Fruit fly (Drosophila melanogaster) whole organism, embryonic: ENCODE measurements around the gene Cap-D3.

Experiments
- Ada2b ChIP-seq: fragments of 200-800 bp; sonication (Bioruptor generic); IDR thresholded peaks from 2 replicates; pipeline ENCODE4 v1.3.6; 2022; ENCODE audit warnings: missing biosample characterization, missing genetic modification characterization
- CG1024 ChIP-seq: fragments of 200-800 bp; sonication (Bioruptor generic); IDR thresholded peaks from 2 replicates; pipeline ENCODE4 v1.3.6; 2022; ENCODE audit warnings: missing biosample characterization, missing genetic modification characterization
- CG10274 ChIP-seq: fragments of 200-800 bp; sonication (Bioruptor generic); optimal IDR thresholded peaks from 3 replicates; lab custom pipeline; 2017; ENCODE audit warnings: missing biosample characterization, mild to moderate bottlenecking, missing genetic modification characterization
- CG10366 ChIP-seq: fragments of 200-800 bp; sonication (Bioruptor generic); IDR thresholded peaks from 2 replicates; pipeline ENCODE4 v1.3.6; 2022; ENCODE audit warnings: missing biosample characterization, missing genetic modification characterization
- CG10654 ChIP-seq: fragments of 200-800 bp; sonication (Bioruptor generic); optimal IDR thresholded peaks from 2 replicates; lab custom pipeline; 2016; ENCODE audit warnings: missing biosample characterization, missing genetic modification characterization
- CG11695 ChIP-seq: fragments of 200-800 bp; sonication (Bioruptor generic); IDR thresholded peaks from 3 replicates; pipeline ENCODE4 v1.3.6; 2022; ENCODE audit warnings: missing biosample characterization, missing genetic modification characterization
- CG13775 ChIP-seq: fragments of 200-800 bp; sonication (Bioruptor generic); optimal IDR thresholded peaks from 3 replicates; lab custom pipeline; 2017; ENCODE audit warnings: missing biosample characterization, mild to moderate bottlenecking, missing genetic modification characterization
- CG1529 ChIP-seq: fragments of 200-800 bp; sonication (Bioruptor generic); optimal IDR thresholded peaks from 3 replicates; lab custom pipeline; 2018; ENCODE audit warnings: missing biosample characterization, missing genetic modification characterization
- CG16863 ChIP-seq: fragments of 200-800 bp; sonication (Bioruptor generic); optimal IDR thresholded peaks from 3 replicates; lab custom pipeline; 2016; ENCODE audit warnings: missing biosample characterization, missing genetic modification characterization
- CG17829 ChIP-seq: fragments of 200-800 bp; optimal IDR thresholded peaks from 2 replicates; lab custom pipeline; 2019; ENCODE audit warnings: missing biosample characterization, mild to moderate bottlenecking, missing genetic modification characterization, moderate library complexity
- CG30020 ChIP-seq: fragments of 200-800 bp; optimal IDR thresholded peaks from 2 replicates; lab custom pipeline; 2019; ENCODE audit warnings: missing biosample characterization, mild to moderate bottlenecking, missing genetic modification characterization, moderate library complexity
- CG31365 ChIP-seq: fragments of 200-800 bp; sonication (Bioruptor generic); optimal IDR thresholded peaks from 2 replicates; lab custom pipeline; 2018; ENCODE audit warnings: missing biosample characterization, mild to moderate bottlenecking, missing genetic modification characterization
- CG3838 ChIP-seq: fragments of 200-800 bp; sonication (Bioruptor generic); optimal IDR thresholded peaks from 3 replicates; lab custom pipeline; 2016; ENCODE audit warnings: missing biosample characterization, missing genetic modification characterization
- CG4820 ChIP-seq: fragments of 200-800 bp; sonication (Bioruptor generic); optimal IDR thresholded peaks from 3 replicates; lab custom pipeline; 2016; ENCODE audit warnings: missing biosample characterization, missing genetic modification characterization
- CG6175 ChIP-seq: fragments of 200-800 bp; sonication (Bioruptor generic); IDR thresholded peaks from 3 replicates; pipeline ENCODE4 v1.3.6; 2022; ENCODE audit warnings: missing biosample characterization, missing genetic modification characterization
- CG6272 ChIP-seq: fragments of 200-800 bp; sonication (Bioruptor generic); IDR thresholded peaks from 2 replicates; pipeline ENCODE4 v1.3.6; 2022; ENCODE audit warnings: missing biosample characterization, missing genetic modification characterization
- CG7271 ChIP-seq: fragments of 200-800 bp; sonication (Bioruptor generic); optimal IDR thresholded peaks from 2 replicates; lab custom pipeline; 2018; ENCODE audit warnings: missing biosample characterization, mild to moderate bottlenecking, missing genetic modification characterization, moderate library complexity
- CG7928 ChIP-seq: fragments of 200-800 bp; sonication (Bioruptor generic); optimal IDR thresholded peaks from 2 replicates; lab custom pipeline; 2017; ENCODE audit warnings: missing biosample characterization, mild to moderate bottlenecking, missing genetic modification characterization
- CG9817 ChIP-seq: fragments of 200-800 bp; sonication (Bioruptor generic); optimal IDR thresholded peaks from 2 replicates; lab custom pipeline; 2018; ENCODE audit warnings: missing biosample characterization, mild to moderate bottlenecking, missing genetic modification characterization, moderate library complexity
- D ChIP-seq, 2 experiments: fragments of 200-800 bp in 1 of 2; fragments of >200 bp in 1 of 2; sonication (Bioruptor generic) in 1 of 2; optimal IDR thresholded peaks; 2 replicates in 1 of 2; 3 replicates in 1 of 2; lab custom pipeline; 2017; ENCODE audit warnings: mild to moderate bottlenecking in 1 of 2, missing biosample characterization in 1 of 2, missing genetic modification characterization in 1 of 2, missing genetic modification reagents in 1 of 2
- D19A ChIP-seq: fragments of 200-800 bp; optimal IDR thresholded peaks from 3 replicates; lab custom pipeline; 2019; ENCODE audit warnings: missing biosample characterization, mild to moderate bottlenecking, missing genetic modification characterization, moderate library complexity
- ERR ChIP-seq: fragments of 200-800 bp; sonication (Bioruptor generic); optimal IDR thresholded peaks from 2 replicates; lab custom pipeline; 2016; ENCODE audit warnings: missing biosample characterization, missing genetic modification characterization
- Fer1 ChIP-seq: fragments of 200-800 bp; sonication (Bioruptor generic); optimal IDR thresholded peaks from 2 replicates; lab custom pipeline; 2017; ENCODE audit warnings: missing biosample characterization, mild to moderate bottlenecking, missing genetic modification characterization
- Fer3 ChIP-seq: fragments of 200-800 bp; sonication (Bioruptor generic); optimal IDR thresholded peaks from 2 replicates; lab custom pipeline; 2018; ENCODE audit warnings: missing biosample characterization, mild to moderate bottlenecking, missing genetic modification characterization, moderate library complexity
- Hsf ChIP-seq: fragments of 200-800 bp; sonication (Bioruptor generic); optimal IDR thresholded peaks from 3 replicates; lab custom pipeline; 2016; ENCODE audit warnings: missing biosample characterization, missing genetic modification characterization
- Lim3 ChIP-seq: fragments of 200-800 bp; sonication (Bioruptor generic); IDR thresholded peaks from 2 replicates; pipeline ENCODE4 v1.3.6; 2022; ENCODE audit warnings: missing biosample characterization, missing genetic modification characterization
- Meics ChIP-seq: fragments of 200-800 bp; sonication (Bioruptor generic); optimal IDR thresholded peaks from 2 replicates; lab custom pipeline; 2017; ENCODE audit warnings: missing biosample characterization, mild to moderate bottlenecking, missing genetic modification characterization
- NFAT ChIP-seq: fragments of 200-800 bp; sonication (Bioruptor generic); IDR thresholded peaks from 2 replicates; pipeline ENCODE4 v1.3.6; 2022; ENCODE audit warnings: missing biosample characterization, missing genetic modification characterization
- Opbp ChIP-seq: fragments of 200-800 bp; sonication (Bioruptor generic); IDR thresholded peaks from 3 replicates; pipeline ENCODE4 v1.3.6; 2022; ENCODE audit warnings: missing biosample characterization, missing genetic modification characterization; ENCODE audit not compliant: partially characterized antibody
- Pdp1 ChIP-seq, 2 experiments: fragments of 200-800 bp; sonication (Bioruptor generic); optimal IDR thresholded peaks; 3 replicates each; lab custom pipeline; 2016; ENCODE audit warnings: missing biosample characterization in 2 of 2, missing genetic modification characterization in 2 of 2, mild to moderate bottlenecking in 1 of 2, moderate library complexity in 1 of 2
- Sox102F ChIP-seq: fragments of 200-800 bp; sonication (Bioruptor generic); optimal IDR thresholded peaks from 2 replicates; lab custom pipeline; 2018; ENCODE audit warnings: missing biosample characterization, mild to moderate bottlenecking, missing genetic modification characterization, moderate library complexity
- Ssrp ChIP-seq: fragments of 200-800 bp; sonication (Bioruptor generic); optimal IDR thresholded peaks from 2 replicates; lab custom pipeline; 2018; ENCODE audit warnings: missing biosample characterization, mild to moderate bottlenecking, missing genetic modification characterization, moderate library complexity
- Xrp1 ChIP-seq: fragments of 200-800 bp; sonication (Bioruptor generic); IDR thresholded peaks from 2 replicates; pipeline ENCODE4 v1.3.6; 2022; ENCODE audit warnings: missing biosample characterization, missing genetic modification characterization
- ato ChIP-seq: fragments of 200-800 bp; sonication (Bioruptor generic); IDR thresholded peaks from 2 replicates; pipeline ENCODE4 v1.3.6; 2022; ENCODE audit warnings: missing biosample characterization, missing genetic modification characterization; ENCODE audit not compliant: partially characterized antibody
- bsh ChIP-seq, 2 experiments: fragments of 200-800 bp; sonication (Bioruptor generic); optimal IDR thresholded peaks; 2 replicates each; lab custom pipeline; 2017 to 2018; ENCODE audit warnings: mild to moderate bottlenecking in 2 of 2, missing biosample characterization in 2 of 2, missing genetic modification characterization in 2 of 2, moderate library complexity in 1 of 2
- dysf ChIP-seq: fragments of 200-800 bp; sonication (Bioruptor generic); IDR thresholded peaks from 3 replicates; pipeline ENCODE4 v1.3.6; 2022; ENCODE audit warnings: missing biosample characterization, missing genetic modification characterization
- esg ChIP-seq: fragments of 200-800 bp; sonication (Bioruptor generic); conservative IDR thresholded peaks from 2 replicates; pipeline ENCODE4 v1.3.6; 2022; ENCODE audit warnings: missing biosample characterization, missing genetic modification characterization
- fd96Cb ChIP-seq: fragments of 200-800 bp; sonication (Bioruptor generic); optimal IDR thresholded peaks from 2 replicates; lab custom pipeline; 2018; ENCODE audit warnings: missing biosample characterization, mild to moderate bottlenecking, missing genetic modification characterization, moderate library complexity
- gem ChIP-seq: fragments of 200-800 bp; sonication (Bioruptor generic); optimal IDR thresholded peaks from 2 replicates; lab custom pipeline; 2019; ENCODE audit warnings: missing biosample characterization, mild to moderate bottlenecking, missing genetic modification characterization, moderate library complexity
- gfzf ChIP-seq: fragments of 200-800 bp; sonication (Bioruptor generic); optimal IDR thresholded peaks from 2 replicates; lab custom pipeline; 2016; ENCODE audit warnings: missing biosample characterization, mild to moderate bottlenecking, missing genetic modification characterization, moderate library complexity
- insv ChIP-seq, 2 experiments: fragments of 200-800 bp; sonication (Bioruptor generic); optimal IDR thresholded peaks; 3 replicates each; lab custom pipeline; 2016 to 2018; ENCODE audit warnings: missing biosample characterization in 2 of 2, missing genetic modification characterization in 2 of 2
- inv ChIP-seq: fragments of 200-800 bp; sonication (Bioruptor generic); IDR thresholded peaks from 2 replicates; pipeline ENCODE4 v1.3.6; 2022; ENCODE audit warnings: missing biosample characterization, missing genetic modification characterization; ENCODE audit not compliant: partially characterized antibody
- klu ChIP-seq: fragments of 200-800 bp; sonication (Bioruptor generic); IDR thresholded peaks from 2 replicates; pipeline ENCODE4 v1.3.6; 2022; ENCODE audit warnings: missing biosample characterization, missing genetic modification characterization
- mirr ChIP-seq: fragments of 200-800 bp; sonication (Bioruptor generic); optimal IDR thresholded peaks from 3 replicates; lab custom pipeline; 2018; ENCODE audit warnings: missing biosample characterization, mild to moderate bottlenecking, missing genetic modification characterization
- oc ChIP-seq: fragments of 200-800 bp; sonication (Bioruptor generic); optimal IDR thresholded peaks from 2 replicates; lab custom pipeline; 2018; ENCODE audit warnings: missing biosample characterization, mild to moderate bottlenecking, missing genetic modification characterization, moderate library complexity
- shn ChIP-seq: fragments of 200-800 bp; sonication (Bioruptor generic); optimal IDR thresholded peaks from 3 replicates; lab custom pipeline; 2016; ENCODE audit warnings: missing biosample characterization, missing genetic modification characterization
- tio ChIP-seq: fragments of 200-800 bp; sonication (Bioruptor generic); optimal IDR thresholded peaks from 2 replicates; lab custom pipeline; 2017; ENCODE audit warnings: missing biosample characterization, missing genetic modification characterization, inconsistent platforms
- tna ChIP-seq: fragments of 200-800 bp; sonication (Bioruptor generic); IDR thresholded peaks from 2 replicates; pipeline ENCODE4 v1.3.6; 2022; ENCODE audit warnings: missing biosample characterization, missing genetic modification characterization; ENCODE audit not compliant: partially characterized antibody
- vvl ChIP-seq: fragments of 200-800 bp; sonication (Bioruptor generic); IDR thresholded peaks from 2 replicates; pipeline ENCODE4 v1.3.6; 2022; ENCODE audit warnings: missing biosample characterization, missing genetic modification characterization
- zen ChIP-seq: fragments of 200-800 bp; sonication (Bioruptor generic); optimal IDR thresholded peaks from 3 replicates; lab custom pipeline; 2018; ENCODE audit warnings: missing biosample characterization, mild to moderate bottlenecking, missing genetic modification characterization, moderate library complexity

The Cap-D3 gene

DNA sequence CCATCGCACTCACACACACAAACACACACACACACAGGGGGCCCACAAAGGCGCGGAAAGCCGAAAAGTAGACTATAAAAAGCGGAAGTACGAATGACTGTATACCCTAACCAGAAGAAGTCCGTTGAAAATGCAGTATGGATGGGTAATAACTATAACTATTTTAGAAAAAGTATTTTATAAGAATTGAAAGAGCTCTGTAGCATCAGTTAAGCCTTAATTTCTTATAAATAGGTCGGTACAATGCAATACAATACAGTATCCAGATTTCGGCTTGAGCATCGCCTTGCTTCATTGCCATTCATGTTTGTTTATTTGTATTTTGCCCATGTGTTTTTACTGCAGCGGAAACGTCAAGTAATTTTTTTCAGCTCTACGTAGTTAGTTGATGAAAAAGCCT, 43.8 kb downstream of the Cap-D3 start (continued):
- no peak for TF ChIP-seq Opbp (GFP tag; lab: Robert Waterston, UW)
- TF ChIP-seq CG11695 (GFP tag; lab: Robert Waterston, UW): 0 out of 3 replicates have a peak, but pooled peaks have one; percentile 45
- no peak for TF ChIP-seq CG6272 (GFP tag; lab: Robert Waterston, UW)
- no peak for TF ChIP-seq Lim3 (GFP tag; lab: Robert Waterston, UW)
- no peak for TF ChIP-seq bsh (GFP tag; optimal IDR thresholded peaks at IDR 0.05; lab: Kevin White, UChicago)
- no peak for TF ChIP-seq klu
- TF ChIP-seq CG10654 (GFP tag; lab: Kevin White, UChicago): no peak
- no peak for TF ChIP-seq zen (tag; lab: Kevin White, UChicago)
- no peak for TF ChIP-seq NFAT (GFP tag; lab: Robert Waterston, UW)
- TF ChIP-seq D (optimal IDR thresholded peaks at IDR 0.05; lab: Kevin White, UChicago): no peak
- no peak for TF ChIP-seq D (GFP tag; optimal IDR thresholded peaks at IDR 0.05; lab: Kevin White, UChicago)
- TF ChIP-seq ato (GFP tag; lab: Robert Waterston, UW): no peak
- no peak for TF ChIP-seq Ssrp (tag; lab: Kevin White, UChicago)
- TF ChIP-seq CG17829 (tag; lab: Kevin White, UChicago): no peak
- TF ChIP-seq mirr (GFP tag; lab: Kevin White, UChicago): no peak
- no peak for TF ChIP-seq inv (GFP tag; lab: Robert Waterston, UW)
- no peak for TF ChIP-seq oc (tag; lab: Kevin White, UChicago)
- TF ChIP-seq CG31365 (tag; lab: Kevin White, UChicago): no peak
- TF ChIP-seq CG7928 (GFP tag; lab: Kevin White, UChicago): no peak
- peak; percentile 84 for TF ChIP-seq D19A
- TF ChIP-seq esg: no peak
- no peak for TF ChIP-seq gem (tag; lab: Kevin White, UChicago)
- no peak for TF ChIP-seq CG16863 (GFP tag; lab: Kevin White, UChicago)
- TF ChIP-seq tna (GFP tag; lab: Robert Waterston, UW): no peak
- no peak for TF ChIP-seq Fer1 (GFP tag; lab: Kevin White, UChicago)
- no peak for TF ChIP-seq vvl (GFP tag; lab: Robert Waterston, UW)
- TF ChIP-seq gfzf (GFP tag; lab: Kevin White, UChicago): no peak
- no peak for TF ChIP-seq CG10274 (GFP tag; lab: Kevin White, UChicago)
- TF ChIP-seq CG6175 (GFP tag; lab: Robert Waterston, UW): no peak
- no peak for TF ChIP-seq CG30020 (tag; lab: Kevin White, UChicago)
- no peak; the same call in 1 of the 2 replicates for TF ChIP-seq Xrp1 (GFP tag; lab: Robert Waterston, UW)
- peak; percentile 31 for TF ChIP-seq Hsf (GFP tag; lab: Kevin White, UChicago)
- TF ChIP-seq Sox102F (GFP tag; lab: Kevin White, UChicago): peak; percentile 45
- TF ChIP-seq Pdp1 (GFP tag; optimal IDR thresholded peaks at IDR 0.05; lab: Kevin White, UChicago): no peak
- no peak for TF ChIP-seq CG13775
- peak; percentile 41; the same call in 1 of the 2 replicates for TF ChIP-seq Ada2b (GFP tag; lab: Robert Waterston, UW)
- TF ChIP-seq CG4820: no peak
- TF ChIP-seq CG3838 (GFP tag; lab: Kevin White, UChicago): no peak
- peak; percentile 58 for TF ChIP-seq Meics (GFP tag; lab: Kevin White, UChicago)
- TF ChIP-seq CG9817 (tag; lab: Kevin White, UChicago): peak; percentile 26
- no peak for TF ChIP-seq CG1024 (GFP tag; lab: Robert Waterston, UW)
- no peak for TF ChIP-seq insv (GFP tag; optimal IDR thresholded peaks at IDR 0.05; lab: Kevin White, UChicago)
- TF ChIP-seq fd96Cb: peak; percentile 4
- peak; percentile 57; the same call in 2 of the 3 replicates for TF ChIP-seq dysf (GFP tag; lab: Robert Waterston, UW)
- peak; percentile 23 for TF ChIP-seq Fer3 (tag; lab: Kevin White, UChicago)
- no peak for TF ChIP-seq CG7271 (tag; lab: Kevin White, UChicago)
- no peak for TF ChIP-seq shn (GFP tag; lab: Kevin White, UChicago)
- peak; percentile 36; the same call in 1 of the 2 replicates for TF ChIP-seq CG10366
- TF ChIP-seq CG1529: no peak
- no peak for TF ChIP-seq ERR (GFP tag; lab: Kevin White, UChicago)
- no peak for TF ChIP-seq tio (GFP tag; lab: Kevin White, UChicago)
